Worm (Caenorhabditis elegans) whole organism, L2 larva: ENCODE results near the gene sdc-2.

Experiments
- C34F6.9 ChIP-seq: fragments of 150-350 bp; optimal IDR thresholded peaks from 2 replicates; lab custom pipeline; 2014; ENCODE audit warnings: missing biosample characterization, missing genetic modification characterization
- F13H6.1 ChIP-seq: sonication (generic microtip); optimal IDR thresholded peaks from 2 replicates; lab custom pipeline; 2016; ENCODE audit warnings: missing genetic modification characterization, missing compliant biosample characterization
- R02D3.7 ChIP-seq: fragments of 150-350 bp; optimal IDR thresholded peaks from 2 replicates; lab custom pipeline; 2014; ENCODE audit warnings: missing biosample characterization, missing genetic modification characterization
- Y55F3AM.14 ChIP-seq: fragments of 200-800 bp; sonication (Bioruptor generic); optimal IDR thresholded peaks from 2 replicates; lab custom pipeline; 2018; ENCODE audit warnings: mild to moderate bottlenecking, missing genetic modification characterization, missing compliant biosample characterization
- ZK546.5 ChIP-seq: sonication (generic microtip); optimal IDR thresholded peaks from 2 replicates; lab custom pipeline; 2017; ENCODE audit warnings: missing biosample characterization, missing genetic modification characterization
- alr-1 ChIP-seq: fragments of 150-350 bp; optimal IDR thresholded peaks from 2 replicates; lab custom pipeline; 2014; ENCODE audit warnings: missing biosample characterization, missing genetic modification characterization
- aly-2 ChIP-seq: fragments of 150-350 bp; optimal IDR thresholded peaks from 2 replicates; lab custom pipeline; 2014; ENCODE audit warnings: missing biosample characterization, missing genetic modification characterization
- ama-1 ChIP-seq: fragments of 150-350 bp; optimal IDR thresholded peaks from 2 replicates; lab custom pipeline; 2018; ENCODE audit warnings: inconsistent platforms
- blmp-1 ChIP-seq: sonication (generic microtip); optimal IDR thresholded peaks from 2 replicates; lab custom pipeline; 2017; ENCODE audit warnings: missing genetic modification characterization, mild to moderate bottlenecking, missing compliant biosample characterization, antibody characterized with exemption, moderate library complexity; ENCODE audit not compliant: insufficient read depth
- ceh-16 ChIP-seq: fragments of 150-350 bp; optimal IDR thresholded peaks from 2 replicates; lab custom pipeline; 2014; ENCODE audit warnings: missing biosample characterization, missing genetic modification characterization
- ceh-82 ChIP-seq: fragments of 150-350 bp; optimal IDR thresholded peaks from 2 replicates; lab custom pipeline; 2014; ENCODE audit warnings: missing biosample characterization, missing genetic modification characterization
- crh-2 ChIP-seq: sonication (generic microtip); optimal IDR thresholded peaks from 2 replicates; lab custom pipeline; 2017; ENCODE audit warnings: missing biosample characterization, missing genetic modification characterization
- dmd-4 ChIP-seq: sonication (generic microtip); optimal IDR thresholded peaks from 2 replicates; lab custom pipeline; 2017; ENCODE audit warnings: missing biosample characterization, missing genetic modification characterization
- egl-27 ChIP-seq: sonication (generic microtip); optimal IDR thresholded peaks from 3 replicates; lab custom pipeline; 2017; ENCODE audit warnings: missing biosample characterization, missing genetic modification reagents, missing genetic modification characterization
- elt-1 ChIP-seq: fragments of 150-350 bp; optimal IDR thresholded peaks from 2 replicates; lab custom pipeline; 2014; ENCODE audit warnings: missing biosample characterization, missing genetic modification characterization
- elt-3 ChIP-seq: sonication (generic microtip); optimal IDR thresholded peaks from 2 replicates; lab custom pipeline; 2017; ENCODE audit warnings: missing biosample characterization, missing genetic modification characterization
- fos-1 ChIP-seq: fragments of 150-350 bp; optimal IDR thresholded peaks from 2 replicates; lab custom pipeline; 2014; ENCODE audit warnings: missing biosample characterization, missing genetic modification characterization
- gmeb-1 ChIP-seq: fragments of 150-350 bp; optimal IDR thresholded peaks from 2 replicates; lab custom pipeline; 2014; ENCODE audit warnings: missing biosample characterization, missing genetic modification characterization
- lin-11 ChIP-seq: fragments of 150-350 bp; sonication (generic microtip); optimal IDR thresholded peaks from 2 replicates; lab custom pipeline; 2014; ENCODE audit warnings: missing biosample characterization, missing genetic modification characterization, inconsistent platforms, mixed read lengths
- lin-13 ChIP-seq: fragments of 150-350 bp; optimal IDR thresholded peaks from 2 replicates; lab custom pipeline; 2014; ENCODE audit warnings: missing biosample characterization, missing genetic modification reagents, missing genetic modification characterization
- lin-39 ChIP-seq: fragments of 150-350 bp; optimal IDR thresholded peaks from 2 replicates; lab custom pipeline; 2014; ENCODE audit warnings: missing biosample characterization, missing genetic modification reagents, missing genetic modification characterization
- lsy-2 ChIP-seq, 2 experiments: fragments of 150-350 bp in 1 of 2; sonication (generic microtip) in 1 of 2; optimal IDR thresholded peaks; 2 replicates each; lab custom pipeline; 2014 to 2017; ENCODE audit warnings: missing biosample characterization in 2 of 2, missing genetic modification characterization in 2 of 2
- mab-5 ChIP-seq: fragments of 150-350 bp; optimal IDR thresholded peaks from 2 replicates; lab custom pipeline; 2014; ENCODE audit warnings: missing biosample characterization, missing genetic modification characterization
- mbf-1 ChIP-seq: sonication (generic microtip); optimal IDR thresholded peaks from 2 replicates; lab custom pipeline; 2017; ENCODE audit warnings: missing biosample characterization, missing genetic modification characterization
- mdl-1 ChIP-seq, 2 experiments: fragments of 150-350 bp in 1 of 2; sonication (generic microtip) in 1 of 2; optimal IDR thresholded peaks; 2 replicates each; lab custom pipeline; 2017; ENCODE audit warnings: missing biosample characterization in 2 of 2, missing genetic modification characterization in 2 of 2
- nhr-10 ChIP-seq: sonication (generic microtip); optimal IDR thresholded peaks from 2 replicates; lab custom pipeline; 2017; ENCODE audit warnings: missing biosample characterization, missing genetic modification characterization
- nhr-11 ChIP-seq: fragments of 150-350 bp; optimal IDR thresholded peaks from 2 replicates; lab custom pipeline; 2014; ENCODE audit warnings: missing biosample characterization, missing genetic modification characterization
- nhr-12 ChIP-seq: fragments of 150-350 bp; optimal IDR thresholded peaks from 2 replicates; lab custom pipeline; 2014; ENCODE audit warnings: missing biosample characterization, missing genetic modification characterization
- nhr-129 ChIP-seq: fragments of 150-350 bp; optimal IDR thresholded peaks from 2 replicates; lab custom pipeline; 2014; ENCODE audit warnings: missing biosample characterization, missing genetic modification characterization
- nhr-21 ChIP-seq: fragments of 150-350 bp; optimal IDR thresholded peaks from 2 replicates; lab custom pipeline; 2014; ENCODE audit warnings: missing biosample characterization, missing genetic modification characterization
- nhr-23 ChIP-seq: fragments of 150-350 bp; optimal IDR thresholded peaks from 2 replicates; lab custom pipeline; 2014; ENCODE audit warnings: missing biosample characterization, missing genetic modification reagents, missing genetic modification characterization
- nhr-237 ChIP-seq: fragments of 150-350 bp; optimal IDR thresholded peaks from 2 replicates; lab custom pipeline; 2014; ENCODE audit warnings: missing biosample characterization, missing genetic modification characterization
- nhr-25 ChIP-seq: fragments of 150-350 bp; sonication (generic microtip); optimal IDR thresholded peaks from 3 replicates; lab custom pipeline; 2014; ENCODE audit warnings: missing biosample characterization, missing genetic modification characterization
- nhr-77 ChIP-seq: fragments of 150-350 bp; optimal IDR thresholded peaks from 2 replicates; lab custom pipeline; 2014; ENCODE audit warnings: missing biosample characterization, missing genetic modification characterization
- peb-1 ChIP-seq: fragments of 150-350 bp; optimal IDR thresholded peaks from 2 replicates; lab custom pipeline; 2014; ENCODE audit warnings: missing biosample characterization, missing genetic modification characterization
- sem-4 ChIP-seq: fragments of 150-350 bp; optimal IDR thresholded peaks from 2 replicates; lab custom pipeline; 2014; ENCODE audit warnings: missing biosample characterization, missing genetic modification reagents, missing genetic modification characterization
- skn-1 ChIP-seq: sonication (generic microtip); optimal IDR thresholded peaks from 2 replicates; lab custom pipeline; 2017; ENCODE audit warnings: missing biosample characterization, missing genetic modification characterization
- sma-9 ChIP-seq, 2 experiments: fragments of 150-350 bp in 1 of 2; sonication (generic microtip) in 1 of 2; optimal IDR thresholded peaks; 2 replicates each; lab custom pipeline; 2014 to 2016; ENCODE audit warnings: missing genetic modification characterization in 2 of 2, mild to moderate bottlenecking in 1 of 2, missing biosample characterization in 1 of 2, missing compliant biosample characterization in 1 of 2, missing genetic modification reagents in 1 of 2, moderate library complexity in 1 of 2
- snpc-4 ChIP-seq: fragments of 150-350 bp; optimal IDR thresholded peaks from 2 replicates; lab custom pipeline; 2014; ENCODE audit warnings: missing biosample characterization, missing genetic modification characterization
- unc-55 ChIP-seq: fragments of 150-350 bp; sonication (generic microtip); optimal IDR thresholded peaks from 3 replicates; lab custom pipeline; 2014; ENCODE audit warnings: missing biosample characterization, missing genetic modification reagents, missing genetic modification characterization
- unc-62 ChIP-seq: fragments of 150-350 bp; optimal IDR thresholded peaks from 2 replicates; lab custom pipeline; 2014; ENCODE audit warnings: missing biosample characterization, missing genetic modification reagents, missing genetic modification characterization
- zag-1 ChIP-seq: fragments of 150-350 bp; optimal IDR thresholded peaks from 2 replicates; lab custom pipeline; 2014; ENCODE audit warnings: missing biosample characterization, missing genetic modification characterization
- ztf-1 ChIP-seq: fragments of 200-800 bp; sonication (Bioruptor generic); conservative IDR thresholded peaks from 2 replicates; pipeline ENCODE4 v1.3.6; 2022; ENCODE audit warnings: missing genetic modification characterization, missing compliant biosample characterization
- ztf-11 ChIP-seq: sonication (generic microtip); optimal IDR thresholded peaks from 2 replicates; lab custom pipeline; 2017; ENCODE audit warnings: missing biosample characterization, missing genetic modification characterization

Gene sdc-2

DNA sequence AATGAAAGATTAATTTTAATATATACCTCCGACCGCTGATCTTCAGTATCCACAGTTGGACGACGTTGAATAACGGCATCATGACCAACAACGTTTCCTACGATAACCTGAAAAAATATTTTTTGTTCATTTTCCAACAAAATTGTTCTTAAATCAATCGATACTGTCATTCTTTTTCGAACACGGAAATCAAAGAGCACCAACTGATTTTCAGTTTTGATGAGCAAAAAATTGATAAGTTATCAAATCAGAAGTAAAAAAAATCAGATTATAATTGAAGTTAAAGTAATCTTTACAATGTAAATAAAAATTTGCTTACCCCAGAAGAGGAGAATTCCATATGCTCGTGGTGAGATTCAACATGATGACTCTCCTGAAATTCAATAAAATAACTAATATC lies 4.1 kb upstream of the sdc-2 start:
- no peak for TF ChIP-seq ztf-1 (GFP tag; lab: Robert Waterston, UW)
- peak; percentile 15 for TF ChIP-seq fos-1 (tag; lab: Kevin White, UChicago)

DNA sequence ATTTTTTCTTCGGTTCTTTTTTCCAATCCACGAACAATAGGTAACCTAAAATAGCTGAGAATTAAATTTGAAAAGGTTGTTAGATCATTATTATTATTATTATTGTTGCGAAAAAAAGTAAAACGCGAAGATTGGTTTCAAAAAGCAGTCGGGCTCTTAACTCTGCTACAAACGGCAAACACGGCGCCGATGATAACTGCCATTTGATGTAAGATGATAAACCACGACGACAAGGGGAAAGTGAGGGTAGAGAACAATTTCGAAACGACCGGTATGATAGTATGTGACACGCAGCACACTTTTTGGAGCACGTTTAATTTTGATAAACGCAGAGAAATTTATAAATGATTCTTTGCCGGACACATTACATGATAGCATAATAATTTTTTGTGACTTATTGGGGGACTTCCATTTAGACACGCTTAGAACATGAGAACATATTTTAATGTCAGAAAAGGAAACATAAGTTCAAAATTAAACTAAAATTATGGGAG lies 3.4 kb upstream of the sdc-2 start, which contains the start of gene hpo-34:
Gene hpo-34 (minus strand): TSS at position 51 of the 494 bp plus-strand sequence.
- no peak for TF ChIP-seq nhr-237 (tag; lab: Kevin White, UChicago)
- no peak for TF ChIP-seq elt-1 (tag; lab: Kevin White, UChicago)
- TF ChIP-seq unc-62 (GFP tag; lab: Kevin White, UChicago): no peak
- TF ChIP-seq gmeb-1: peak; percentile 43
- no peak for TF ChIP-seq nhr-129
- TF ChIP-seq dmd-4 (tag; lab: Kevin White, UChicago): no peak
- no peak for TF ChIP-seq ztf-11 (tag; lab: Kevin White, UChicago)
- TF ChIP-seq egl-27 (tag; lab: Kevin White, UChicago): no peak
- no peak for TF ChIP-seq sem-4 (tag; lab: Kevin White, UChicago)
- TF ChIP-seq mbf-1: no peak
- TF ChIP-seq ceh-82 (tag; lab: Kevin White, UChicago): no peak
- TF ChIP-seq blmp-1 (tag; lab: Kevin White, UChicago): no peak
- TF ChIP-seq peb-1: no peak
- TF ChIP-seq Y55F3AM.14: no peak
- peak; percentile 44 for TF ChIP-seq F13H6.1 (tag; lab: Kevin White, UChicago)
- no peak for TF ChIP-seq nhr-12 (tag; lab: Kevin White, UChicago)
- TF ChIP-seq alr-1 (tag; lab: Kevin White, UChicago): no peak
- no peak for TF ChIP-seq ztf-1 (GFP tag; lab: Robert Waterston, UW)
- no peak for TF ChIP-seq nhr-77 (tag; lab: Kevin White, UChicago)
- no peak for TF ChIP-seq lsy-2 (tag; optimal IDR thresholded peaks at IDR 0.05; lab: Kevin White, UChicago)
- no peak for TF ChIP-seq mab-5
- TF ChIP-seq ama-1 (lab: Kevin White, UChicago): no peak
- TF ChIP-seq sma-9 (GFP tag; optimal IDR thresholded peaks at IDR 0.05; lab: Kevin White, UChicago): peak; percentile 60
- no peak for TF ChIP-seq sma-9 (tag; optimal IDR thresholded peaks at IDR 0.05; lab: Kevin White, UChicago)
- TF ChIP-seq fos-1 (tag; lab: Kevin White, UChicago): peak; percentile 94
- no peak for TF ChIP-seq nhr-23
- TF ChIP-seq aly-2 (tag; lab: Kevin White, UChicago): no peak
- TF ChIP-seq crh-2: peak; percentile 82
- no peak for TF ChIP-seq snpc-4 (tag; lab: Kevin White, UChicago)
- TF ChIP-seq mdl-1 (tag; optimal IDR thresholded peaks at IDR 0.05; lab: Kevin White, UChicago): no peak
- TF ChIP-seq zag-1 (tag; lab: Kevin White, UChicago): no peak
- no peak for TF ChIP-seq ZK546.5 (tag; lab: Kevin White, UChicago)
- no peak for TF ChIP-seq ceh-16 (tag; lab: Kevin White, UChicago)
- TF ChIP-seq nhr-11 (tag; lab: Kevin White, UChicago): no peak
- no peak for TF ChIP-seq C34F6.9 (tag; lab: Kevin White, UChicago)
- no peak for TF ChIP-seq nhr-10 (tag; lab: Kevin White, UChicago)
- no peak for TF ChIP-seq elt-3 (tag; lab: Kevin White, UChicago)
- TF ChIP-seq nhr-25 (tag; lab: Kevin White, UChicago): no peak
- no peak for TF ChIP-seq lin-13 (GFP tag; lab: Kevin White, UChicago)
- no peak for TF ChIP-seq R02D3.7 (tag; lab: Kevin White, UChicago)
- TF ChIP-seq unc-55 (GFP tag; lab: Kevin White, UChicago): no peak
- no peak for TF ChIP-seq lin-39
- TF ChIP-seq skn-1 (tag; lab: Kevin White, UChicago): no peak
- TF ChIP-seq lin-11 (tag; lab: Kevin White, UChicago): no peak
- no peak for TF ChIP-seq nhr-21 (tag; lab: Kevin White, UChicago)
- TF ChIP-seq, all 48 proteins: peak for 5
